Fruit fly (Drosophila melanogaster) whole organism, pupa: ENCODE data around the gene boss.

ENCODE experiments used
- CG14655 ChIP-seq: fragments of 200-800 bp; sonication (Bioruptor generic); optimal IDR thresholded peaks from 3 replicates; lab custom pipeline; 2017; ENCODE audit warnings: mild to moderate bottlenecking, missing biosample characterization, missing genetic modification reagents, missing genetic modification characterization
- CG15710 ChIP-seq: fragments of 200-800 bp; sonication (Bioruptor generic); optimal IDR thresholded peaks from 2 replicates; lab custom pipeline; 2018; ENCODE audit warnings: missing biosample characterization, mild to moderate bottlenecking, missing genetic modification characterization, moderate library complexity
- CG17806 ChIP-seq: fragments of 200-800 bp; sonication (Bioruptor generic); optimal IDR thresholded peaks from 2 replicates; lab custom pipeline; 2018; ENCODE audit warnings: missing biosample characterization, mild to moderate bottlenecking, missing genetic modification characterization, moderate library complexity

dm6 chr3R:26005978-26006934 lies 44.5 kb downstream of the boss start:
- TF ChIP-seq CG14655 (peak; percentile 12), CG17806 (tag; lab: Kevin White, UChicago) (peak; percentile 11), CG15710 (peak; percentile 50)
